Fruit fly (Drosophila melanogaster) whole organism, adult: ENCODE measurements around the gene CG5004.

Experiments
- CG11617 ChIP-seq: fragments of 200-800 bp; sonication (Bioruptor generic); optimal IDR thresholded peaks from 2 replicates; lab custom pipeline; 2017; ENCODE audit warnings: mild to moderate bottlenecking, missing biosample characterization, missing genetic modification reagents, missing genetic modification characterization
- CG12768 ChIP-seq: fragments of 200-800 bp; sonication (Bioruptor generic); optimal IDR thresholded peaks from 2 replicates; lab custom pipeline; 2017; ENCODE audit warnings: missing biosample characterization, missing genetic modification characterization, mild to moderate bottlenecking, moderate library complexity, missing genetic modification reagents
- CG14711 ChIP-seq: fragments of 200-800 bp; sonication (Bioruptor generic); optimal IDR thresholded peaks from 2 replicates; lab custom pipeline; 2018; ENCODE audit warnings: missing biosample characterization, mild to moderate bottlenecking, missing genetic modification characterization, moderate library complexity
- CG1620 ChIP-seq: fragments of 200-800 bp; sonication (Bioruptor generic); optimal IDR thresholded peaks from 2 replicates; lab custom pipeline; 2016; ENCODE audit warnings: missing biosample characterization, missing genetic modification characterization
- CG33017 ChIP-seq: fragments of 200-800 bp; sonication (Bioruptor generic); optimal IDR thresholded peaks from 2 replicates; lab custom pipeline; 2018; ENCODE audit warnings: missing biosample characterization, mild to moderate bottlenecking, missing genetic modification characterization, moderate library complexity
- CG5204 ChIP-seq: fragments of 200-800 bp; sonication (Bioruptor generic); optimal IDR thresholded peaks from 2 replicates; lab custom pipeline; 2016; ENCODE audit warnings: missing biosample characterization, missing genetic modification characterization
- CG7045 ChIP-seq: fragments of 200-800 bp; sonication (Bioruptor generic); optimal IDR thresholded peaks from 2 replicates; lab custom pipeline; 2017; ENCODE audit warnings: missing biosample characterization, mild to moderate bottlenecking, missing genetic modification characterization
- CG7101 ChIP-seq: fragments of 200-800 bp; sonication (Bioruptor generic); optimal IDR thresholded peaks from 2 replicates; lab custom pipeline; 2018; ENCODE audit warnings: missing biosample characterization, mild to moderate bottlenecking, missing genetic modification characterization, moderate library complexity
- Clk ChIP-seq: fragments of 200-800 bp; sonication (Bioruptor generic); optimal IDR thresholded peaks from 2 replicates; lab custom pipeline; 2017; ENCODE audit warnings: missing biosample characterization, missing genetic modification characterization
- Crg-1 ChIP-seq: fragments of 200-800 bp; sonication (Bioruptor generic); optimal IDR thresholded peaks from 2 replicates; lab custom pipeline; 2016; ENCODE audit warnings: missing biosample characterization, missing genetic modification characterization
- Hr96 ChIP-seq: fragments of 200-800 bp; sonication (Bioruptor generic); optimal IDR thresholded peaks from 2 replicates; lab custom pipeline; 2016; ENCODE audit warnings: missing biosample characterization, missing genetic modification characterization
- Mnt ChIP-seq: fragments of 200-800 bp; sonication (Bioruptor generic); optimal IDR thresholded peaks from 2 replicates; lab custom pipeline; 2016; ENCODE audit warnings: missing biosample characterization, mild to moderate bottlenecking, missing genetic modification characterization
- bab1 ChIP-seq: fragments of 200-800 bp; sonication (Bioruptor generic); optimal IDR thresholded peaks from 3 replicates; lab custom pipeline; 2019; ENCODE audit warnings: missing biosample characterization, mild to moderate bottlenecking, missing genetic modification characterization, moderate library complexity
- cic ChIP-seq: fragments of 200-800 bp; sonication (Bioruptor generic); optimal IDR thresholded peaks from 2 replicates; lab custom pipeline; 2017; ENCODE audit warnings: missing biosample characterization, mild to moderate bottlenecking, missing genetic modification characterization, moderate library complexity
- cnc ChIP-seq, 2 experiments: fragments of >200 bp; optimal IDR thresholded peaks; 2 replicates each; lab custom pipeline; 2017
- kay ChIP-seq: fragments of 200-800 bp; sonication (Bioruptor generic); peaks from one replicate; lab custom pipeline; 2016; ENCODE audit warnings: missing biosample characterization, missing genetic modification characterization, borderline replicate concordance
- ovo ChIP-seq: fragments of 200-800 bp; sonication (Bioruptor generic); optimal IDR thresholded peaks from 2 replicates; lab custom pipeline; 2016; ENCODE audit warnings: missing biosample characterization, missing genetic modification characterization
- pad ChIP-seq: fragments of 200-800 bp; sonication (Bioruptor generic); optimal IDR thresholded peaks from 3 replicates; lab custom pipeline; 2017; ENCODE audit warnings: missing biosample characterization, missing genetic modification characterization, mild to moderate bottlenecking, moderate library complexity, missing genetic modification reagents
- tj ChIP-seq: fragments of 200-800 bp; sonication (Bioruptor generic); optimal IDR thresholded peaks from 3 replicates; lab custom pipeline; 2017; ENCODE audit warnings: missing biosample characterization, mild to moderate bottlenecking, missing genetic modification characterization, moderate library complexity
- toe ChIP-seq: fragments of 200-800 bp; sonication (Bioruptor generic); optimal IDR thresholded peaks from 2 replicates; lab custom pipeline; 2016; ENCODE audit warnings: missing biosample characterization, missing genetic modification characterization

Gene CG5004

dm6 chrX:17093900-17094446 is 13.4 kb upstream of the CG5004 start:
- peak; percentile 26 for TF ChIP-seq CG7101 (tag; lab: Kevin White, UChicago)
- no peak for TF ChIP-seq tj (GFP tag; lab: Kevin White, UChicago)

dm6 chrX:17105707-17106106 is 1.7 kb upstream of the CG5004 start, which contains the start of gene Arpc3B:
Gene Arpc3B (minus strand): TSS chrX:17105852.
- no peak for TF ChIP-seq Crg-1 (GFP tag; lab: Kevin White, UChicago)
- TF ChIP-seq CG7101 (tag; lab: Kevin White, UChicago) = no peak
- no peak for TF ChIP-seq Mnt (GFP tag; lab: Kevin White, UChicago)
- no peak for TF ChIP-seq CG12768 (GFP tag; lab: Kevin White, UChicago)

- TF ChIP-seq CG14711 (tag; lab: Kevin White, UChicago) (no peak), bab1 (GFP tag; lab: Kevin White, UChicago) (peak; percentile 8)
These were observed 1.2 kb upstream of the CG5004 start for dm6 chrX:17106153-17106700.

DNA sequence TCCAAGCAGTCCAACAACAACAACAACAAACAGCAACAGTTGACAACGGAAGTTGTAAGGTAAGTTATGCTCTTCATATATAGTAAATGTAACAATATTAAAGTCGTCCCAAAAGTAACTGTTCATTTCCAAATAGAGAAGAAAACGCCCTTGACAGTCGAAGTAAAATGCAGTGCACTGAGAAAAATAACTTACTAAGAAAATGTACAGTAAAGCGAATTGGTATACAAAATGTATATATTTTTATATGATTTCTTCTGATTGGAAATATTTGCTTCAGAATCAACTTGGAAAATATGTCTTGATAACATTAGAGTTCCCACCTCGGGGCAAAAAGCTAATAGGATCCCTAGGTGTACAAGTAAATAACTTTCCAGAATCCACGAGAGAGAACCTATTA is 618 bp downstream of the CG5004 start:
- no peak for TF ChIP-seq CG1620 (GFP tag; lab: Kevin White, UChicago)
- TF ChIP-seq pad (GFP tag; lab: Kevin White, UChicago) = no peak
- no peak for TF ChIP-seq bab1 (GFP tag; lab: Kevin White, UChicago)
- TF ChIP-seq CG11617 (GFP tag; lab: Kevin White, UChicago) = no peak
- TF ChIP-seq CG14711 (tag; lab: Kevin White, UChicago) = no peak
- no peak for TF ChIP-seq tj (GFP tag; lab: Kevin White, UChicago)
- no peak for TF ChIP-seq Crg-1 (GFP tag; lab: Kevin White, UChicago)
- no peak for TF ChIP-seq cnc (optimal IDR thresholded peaks at IDR 0.05; lab: Kevin White, UChicago)
- TF ChIP-seq CG7045 (GFP tag; lab: Kevin White, UChicago) = no peak
- TF ChIP-seq CG7101 (tag; lab: Kevin White, UChicago) = no peak
- TF ChIP-seq toe (GFP tag; lab: Kevin White, UChicago) = no peak
- no peak for TF ChIP-seq Hr96 (GFP tag; lab: Kevin White, UChicago)
- no peak for TF ChIP-seq kay
- no peak for TF ChIP-seq Clk (GFP tag; lab: Kevin White, UChicago)
- TF ChIP-seq ovo (GFP tag; lab: Kevin White, UChicago) = no peak
- TF ChIP-seq CG5204 (GFP tag; lab: Kevin White, UChicago) = no peak

- no peak for TF ChIP-seq CG5204 (GFP tag; lab: Kevin White, UChicago)
- TF ChIP-seq tj (GFP tag; lab: Kevin White, UChicago) = peak; percentile 30
- no peak for TF ChIP-seq CG1620 (GFP tag; lab: Kevin White, UChicago)
- peak; percentile 9 for TF ChIP-seq CG7101 (tag; lab: Kevin White, UChicago)
- no peak for TF ChIP-seq CG33017 (tag; lab: Kevin White, UChicago)
- no peak for TF ChIP-seq pad (GFP tag; lab: Kevin White, UChicago)
- no peak for TF ChIP-seq Clk (GFP tag; lab: Kevin White, UChicago)
- TF ChIP-seq ovo (GFP tag; lab: Kevin White, UChicago) = no peak
- TF ChIP-seq CG14711 (tag; lab: Kevin White, UChicago) = no peak
- TF ChIP-seq bab1 (GFP tag; lab: Kevin White, UChicago) = no peak
- no peak for TF ChIP-seq Hr96 (GFP tag; lab: Kevin White, UChicago)
- TF ChIP-seq cic (GFP tag; lab: Kevin White, UChicago) = no peak
- TF ChIP-seq kay = peak; percentile 63
These were observed 2.3 kb downstream of the CG5004 start for dm6 chrX:17109673-17110072.

DNA sequence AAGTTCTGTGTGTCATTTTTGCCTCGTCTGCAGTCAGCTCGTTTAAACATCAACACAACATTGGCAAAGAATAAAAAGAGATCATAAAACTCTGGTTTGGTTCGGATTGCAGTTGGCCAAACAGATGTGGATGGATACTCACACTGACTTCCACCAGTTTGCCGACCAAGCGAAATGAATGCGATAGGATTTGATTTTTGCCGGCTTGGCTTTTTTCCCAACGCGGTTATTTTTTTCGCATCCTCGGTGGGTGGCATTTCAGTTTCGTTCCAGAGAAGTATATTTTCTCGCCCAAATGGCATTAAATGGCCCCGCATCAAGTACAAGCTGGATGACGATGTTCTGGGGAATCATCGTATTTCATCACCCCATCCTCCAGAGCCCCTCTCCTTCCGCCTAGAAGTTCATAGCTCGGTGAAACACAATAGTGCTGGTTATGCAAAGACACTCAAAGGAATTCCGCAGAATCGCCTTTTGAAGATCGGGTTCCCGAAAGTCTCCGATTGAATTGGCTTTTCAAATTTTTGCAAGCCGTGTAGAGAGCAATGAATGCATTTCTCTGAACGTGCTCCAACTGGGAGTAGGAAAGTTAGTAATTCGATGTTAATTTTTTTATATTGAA is 3.3 kb downstream of the CG5004 start:
- no peak for TF ChIP-seq bab1 (GFP tag; lab: Kevin White, UChicago)
- TF ChIP-seq Mnt (GFP tag; lab: Kevin White, UChicago) = no peak
- TF ChIP-seq tj (GFP tag; lab: Kevin White, UChicago) = peak; percentile 96
- no peak for TF ChIP-seq CG12768 (GFP tag; lab: Kevin White, UChicago)
- TF ChIP-seq ovo (GFP tag; lab: Kevin White, UChicago) = no peak
- no peak for TF ChIP-seq CG1620 (GFP tag; lab: Kevin White, UChicago)

dm6 chrX:17111274-17111673 is 3.9 kb downstream of the CG5004 start:
- TF ChIP-seq pad (GFP tag; lab: Kevin White, UChicago) = no peak
- TF ChIP-seq CG5204 (GFP tag; lab: Kevin White, UChicago) = no peak
- TF ChIP-seq kay = no peak
- TF ChIP-seq CG11617 (GFP tag; lab: Kevin White, UChicago) = no peak
- TF ChIP-seq bab1 (GFP tag; lab: Kevin White, UChicago) = no peak
- TF ChIP-seq Clk (GFP tag; lab: Kevin White, UChicago) = no peak
- TF ChIP-seq cnc (optimal IDR thresholded peaks at IDR 0.05; lab: Kevin White, UChicago) = no peak
- no peak for TF ChIP-seq CG12768 (GFP tag; lab: Kevin White, UChicago)
- no peak for TF ChIP-seq cic (GFP tag; lab: Kevin White, UChicago)
- no peak for TF ChIP-seq CG7101 (tag; lab: Kevin White, UChicago)
- no peak for TF ChIP-seq toe (GFP tag; lab: Kevin White, UChicago)
- TF ChIP-seq CG14711 (tag; lab: Kevin White, UChicago) = no peak
